ENCODE assay signal across 1 fruit fly cellular context in genomic region chr3R:12439401-12440143, dm6.
A peak's percentile ranks its signal among the peaks of the same experiment; 100 is the strongest.
TF ChIP-seq lines count a peak whose summit lies in the region.

Gene Desat1, plus strand, starts transcription at chr3R:12439600.

TF ChIP-seq in whole organism, embryonic, 481 proteins besides CTCF, POLR2A, EP300 and RAD21 (continued from another document and continues in another):
- TF ChIP-seq gcm (GFP tag; optimal IDR thresholded peaks at IDR 0.05; lab: Kevin White, UChicago) (peak; percentile 27), Hr78 (GFP tag; optimal IDR thresholded peaks at IDR 0.05; lab: Kevin White, UChicago) (peak in 1 of 2 experiments; percentile 41), inv (GFP tag; IDR thresholded peaks at IDR 0.05; lab: Robert Waterston, UW; ENCODE audit: partially characterized antibody) (peak; percentile 82), CG14965 (GFP tag; optimal IDR thresholded peaks at IDR 0.05; lab: Kevin White, UChicago; ENCODE audit: borderline replicate concordance) (no peak), nerfin-1 (tag; optimal IDR thresholded peaks at IDR 0.05; lab: Kevin White, UChicago) (peak; percentile 19), CG34224 (GFP tag; IDR thresholded peaks at IDR 0.05; lab: Robert Waterston, UW; ENCODE audit: partially characterized antibody) (peak; percentile 94), row (GFP tag; IDR thresholded peaks at IDR 0.05; lab: Robert Waterston, UW) (peak; percentile 60), Lpt (GFP tag; optimal IDR thresholded peaks at IDR 0.05; lab: Kevin White, UChicago) (no peak), bbx (GFP tag; IDR thresholded peaks at IDR 0.05; lab: Robert Waterston, UW; ENCODE audit: partially characterized antibody) (peak; percentile 96), CG14710 (tag; optimal IDR thresholded peaks at IDR 0.05; lab: Kevin White, UChicago) (peak; percentile 59), CG17186 (GFP tag; optimal IDR thresholded peaks at IDR 0.05; lab: Kevin White, UChicago) (peak; percentile 12), Jarid2 (GFP tag; optimal IDR thresholded peaks at IDR 0.05; lab: Kevin White, UChicago) (no peak), Ssrp (tag; optimal IDR thresholded peaks at IDR 0.05; lab: Kevin White, UChicago) (no peak), corto (GFP tag; optimal IDR thresholded peaks at IDR 0.05; lab: Kevin White, UChicago) (no peak), h (optimal IDR thresholded peaks at IDR 0.05; lab: Kevin White, UChicago) (no peak), tin (GFP tag; optimal IDR thresholded peaks at IDR 0.05; lab: Kevin White, UChicago) (no peak), Adf1 (GFP tag; IDR thresholded peaks at IDR 0.05; lab: Robert Waterston, UW) (no peak), hbn (GFP tag; IDR thresholded peaks at IDR 0.05; lab: Robert Waterston, UW; ENCODE audit: partially characterized antibody) (peak; percentile 89), Stat92E (GFP tag; optimal IDR thresholded peaks at IDR 0.05; lab: Kevin White, UChicago) (peak in 1 of 3 experiments; percentile 41), tll (GFP tag; optimal IDR thresholded peaks at IDR 0.05; lab: Kevin White, UChicago) (no peak), CG15514 (GFP tag; optimal IDR thresholded peaks at IDR 0.05; lab: Kevin White, UChicago) (peak; percentile 41), zf30C (GFP tag; optimal IDR thresholded peaks at IDR 0.05; lab: Kevin White, UChicago) (no peak), tna (GFP tag; IDR thresholded peaks at IDR 0.05; lab: Robert Waterston, UW; ENCODE audit: partially characterized antibody) (peak; percentile 81), CG10543 (GFP tag; optimal IDR thresholded peaks at IDR 0.05; lab: Kevin White, UChicago) (peak; percentile 31), fd96Cb (tag; optimal IDR thresholded peaks at IDR 0.05; lab: Kevin White, UChicago) (no peak), CG9817 (tag; optimal IDR thresholded peaks at IDR 0.05; lab: Kevin White, UChicago) (no peak), Rfx (GFP tag; IDR thresholded peaks at IDR 0.05; lab: Robert Waterston, UW) (no peak), CG4617 (GFP tag; optimal IDR thresholded peaks at IDR 0.05; lab: Kevin White, UChicago; ENCODE audit: borderline replicate concordance) (peak; percentile 49), Sry-δ (GFP tag; optimal IDR thresholded peaks at IDR 0.05; lab: Kevin White, UChicago) (peak; percentile 93), CG2129 (GFP tag; IDR thresholded peaks at IDR 0.05; lab: Robert Waterston, UW; ENCODE audit: partially characterized antibody) (peak; percentile 72), CG30403 (GFP tag; optimal IDR thresholded peaks at IDR 0.05; lab: Kevin White, UChicago) (peak; percentile 8), Sry-β (GFP tag; optimal IDR thresholded peaks at IDR 0.05; lab: Kevin White, UChicago) (peak; percentile 55), CG12391 (tag; optimal IDR thresholded peaks at IDR 0.05; lab: Kevin White, UChicago) (peak; percentile 20), Dp (GFP tag; optimal IDR thresholded peaks at IDR 0.05; lab: Kevin White, UChicago) (peak; percentile 58), grau (tag; optimal IDR thresholded peaks at IDR 0.05; lab: Kevin White, UChicago) (peak; percentile 16), Abd-B (GFP tag; optimal IDR thresholded peaks at IDR 0.05; lab: Kevin White, UChicago) (peak; percentile 41), Myb (GFP tag; optimal IDR thresholded peaks at IDR 0.05; lab: Kevin White, UChicago) (peak; percentile 85), Opbp (GFP tag; IDR thresholded peaks at IDR 0.05; lab: Robert Waterston, UW; ENCODE audit: partially characterized antibody) (peak; percentile 93), CG11695 (GFP tag; IDR thresholded peaks at IDR 0.05; lab: Robert Waterston, UW) (no peak), esg (GFP tag; conservative IDR thresholded peaks at IDR 0.05; lab: Robert Waterston, UW) (no peak), CG1603 (tag; optimal IDR thresholded peaks at IDR 0.05; lab: Kevin White, UChicago) (peak; percentile 27), MBD-R2 (GFP tag; IDR thresholded peaks at IDR 0.05; lab: Robert Waterston, UW) (peak; percentile 54), CG10462 (GFP tag; optimal IDR thresholded peaks at IDR 0.05; lab: Kevin White, UChicago) (no peak), Taf1 (GFP tag; IDR thresholded peaks at IDR 0.05; lab: Robert Waterston, UW) (no peak), so (GFP tag; IDR thresholded peaks at IDR 0.05; lab: Robert Waterston, UW) (no peak), salm (tag; optimal IDR thresholded peaks at IDR 0.05; lab: Kevin White, UChicago) (no peak), CG42726 (GFP tag; IDR thresholded peaks at IDR 0.05; lab: Robert Waterston, UW; ENCODE audit: partially characterized antibody) (peak; percentile 58; the same call in 1 of the 2 replicates), E2f2 (GFP tag; IDR thresholded peaks at IDR 0.05; lab: Robert Waterston, UW) (peak; percentile 49; the same call in 1 of the 2 replicates), CG11398 (GFP tag; optimal IDR thresholded peaks at IDR 0.05; lab: Kevin White, UChicago) (no peak), bowl (GFP tag; IDR thresholded peaks at IDR 0.05; lab: Robert Waterston, UW) (no peak), HLH54F (GFP tag; optimal IDR thresholded peaks at IDR 0.05; lab: Kevin White, UChicago) (no peak), Hmx (GFP tag; optimal IDR thresholded peaks at IDR 0.05; lab: Kevin White, UChicago) (no peak), stwl (tag; optimal IDR thresholded peaks at IDR 0.05; lab: Kevin White, UChicago) (peak; percentile 86), en (GFP tag; optimal IDR thresholded peaks at IDR 0.05; lab: Kevin White, UChicago) (no peak), vnd (GFP tag; IDR thresholded peaks at IDR 0.05; lab: Robert Waterston, UW; ENCODE audit: partially characterized antibody) (peak; percentile 90), Poxn (GFP tag; IDR thresholded peaks at IDR 0.05; lab: Robert Waterston, UW) (no peak), YL-1 (GFP tag; optimal IDR thresholded peaks at IDR 0.05; lab: Kevin White, UChicago) (peak; percentile 55), phol (tag; optimal IDR thresholded peaks at IDR 0.05; lab: Kevin White, UChicago) (peak; percentile 9), Doc3 (GFP tag; IDR thresholded peaks at IDR 0.05; lab: Robert Waterston, UW; ENCODE audit: partially characterized antibody) (peak; percentile 90), Dref (GFP tag; IDR thresholded peaks at IDR 0.05; lab: Robert Waterston, UW) (peak; percentile 84), Fer2 (tag; optimal IDR thresholded peaks at IDR 0.05; lab: Kevin White, UChicago) (no peak), CG18764 (GFP tag; optimal IDR thresholded peaks at IDR 0.05; lab: Kevin White, UChicago) (no peak), chinmo (GFP tag; IDR thresholded peaks at IDR 0.05; lab: Robert Waterston, UW; ENCODE audit: partially characterized antibody) (peak; percentile 89; the same call in 3 of the 4 replicates), sens (GFP tag; lab: Kevin White, UChicago) (peak; percentile 69), her (GFP tag; optimal IDR thresholded peaks at IDR 0.05; lab: Kevin White, UChicago) (no peak), CG12236 (GFP tag; optimal IDR thresholded peaks at IDR 0.05; lab: Kevin White, UChicago) (no peak), pzg (GFP tag; optimal IDR thresholded peaks at IDR 0.05; lab: Kevin White, UChicago) (peak; percentile 63), ase (GFP tag; IDR thresholded peaks at IDR 0.05; lab: Robert Waterston, UW) (no peak), CG10366 (GFP tag; IDR thresholded peaks at IDR 0.05; lab: Robert Waterston, UW) (no peak), pan (optimal IDR thresholded peaks at IDR 0.05; lab: Kevin White, UChicago) (no peak), pan (GFP tag; optimal IDR thresholded peaks at IDR 0.05 in 1 of 2, IDR thresholded peaks at IDR 0.05 in 1 of 2) (no peak), CG34422 (GFP tag; IDR thresholded peaks at IDR 0.05; lab: Robert Waterston, UW) (no peak), cwo (GFP tag; optimal IDR thresholded peaks at IDR 0.05; lab: Kevin White, UChicago) (peak; percentile 80), Oli (tag; optimal IDR thresholded peaks at IDR 0.05; lab: Kevin White, UChicago) (no peak), CG7963 (GFP tag; IDR thresholded peaks at IDR 0.05; lab: Robert Waterston, UW; ENCODE audit: partially characterized antibody) (peak; percentile 88), jing (GFP tag; optimal IDR thresholded peaks at IDR 0.05; lab: Kevin White, UChicago) (no peak), Elba2 (GFP tag; optimal IDR thresholded peaks at IDR 0.05; lab: Kevin White, UChicago) (no peak), CG33557 (GFP tag; optimal IDR thresholded peaks at IDR 0.05; lab: Kevin White, UChicago) (peak; percentile 23), trem (tag; optimal IDR thresholded peaks at IDR 0.05; lab: Kevin White, UChicago) (peak; percentile 79), CG1647 (GFP tag; optimal IDR thresholded peaks at IDR 0.05; lab: Kevin White, UChicago) (no peak), HmgZ (tag; optimal IDR thresholded peaks at IDR 0.05; lab: Kevin White, UChicago) (peak; percentile 36), CG6765 (GFP tag; optimal IDR thresholded peaks at IDR 0.05; lab: Kevin White, UChicago) (peak; percentile 14), NC2β (GFP tag; optimal IDR thresholded peaks at IDR 0.05; lab: Kevin White, UChicago) (peak; percentile 4), nau (GFP tag; optimal IDR thresholded peaks at IDR 0.05; lab: Kevin White, UChicago) (no peak), Hey (tag; optimal IDR thresholded peaks at IDR 0.05; lab: Kevin White, UChicago) (no peak), gem (tag; optimal IDR thresholded peaks at IDR 0.05; lab: Kevin White, UChicago) (peak; percentile 11), CG3407 (GFP tag; optimal IDR thresholded peaks at IDR 0.05; lab: Kevin White, UChicago) (no peak), CG12659 (GFP tag; optimal IDR thresholded peaks at IDR 0.05; lab: Kevin White, UChicago) (peak; percentile 23), CG16813 (GFP tag; IDR thresholded peaks at IDR 0.05; lab: Robert Waterston, UW; ENCODE audit: partially characterized antibody) (peak; percentile 90), CG31224 (GFP tag; IDR thresholded peaks at IDR 0.05; lab: Robert Waterston, UW) (no peak), CG15696 (tag; optimal IDR thresholded peaks at IDR 0.05; lab: Kevin White, UChicago) (no peak), chm (GFP tag; IDR thresholded peaks at IDR 0.05; lab: Robert Waterston, UW) (no peak), D19A (tag; optimal IDR thresholded peaks at IDR 0.05; lab: Kevin White, UChicago) (peak; percentile 55), CG3838 (GFP tag; optimal IDR thresholded peaks at IDR 0.05; lab: Kevin White, UChicago) (no peak), Ets97D (GFP tag; optimal IDR thresholded peaks at IDR 0.05; lab: Kevin White, UChicago) (peak; percentile 51), zen2 (GFP tag; IDR thresholded peaks at IDR 0.05; lab: Robert Waterston, UW; ENCODE audit: partially characterized antibody) (peak; percentile 88), CG6791 (GFP tag; IDR thresholded peaks at IDR 0.05; lab: Robert Waterston, UW; ENCODE audit: partially characterized antibody) (peak; percentile 95), CG5245 (GFP tag; optimal IDR thresholded peaks at IDR 0.05; lab: Kevin White, UChicago) (no peak), slbo (GFP tag; IDR thresholded peaks at IDR 0.05; lab: Robert Waterston, UW) (no peak), mld (GFP tag; IDR thresholded peaks at IDR 0.05; lab: Robert Waterston, UW; ENCODE audit: partially characterized antibody) (peak; percentile 72), z (GFP tag; IDR thresholded peaks at IDR 0.05; lab: Robert Waterston, UW) (no peak), CG8290 (GFP tag; optimal IDR thresholded peaks at IDR 0.05; lab: Kevin White, UChicago) (peak; percentile 26), CG8290 (tag; optimal IDR thresholded peaks at IDR 0.05; lab: Kevin White, UChicago) (peak in 1 of 2 experiments; percentile 18), lbe (GFP tag; optimal IDR thresholded peaks at IDR 0.05; lab: Kevin White, UChicago) (peak; percentile 50), oc (tag; optimal IDR thresholded peaks at IDR 0.05; lab: Kevin White, UChicago) (no peak), unc-4 (GFP tag; IDR thresholded peaks at IDR 0.05; lab: Robert Waterston, UW; ENCODE audit: partially characterized antibody) (peak; percentile 93), CG17912 (GFP tag; optimal IDR thresholded peaks at IDR 0.05; lab: Kevin White, UChicago) (no peak), sna (GFP tag; IDR thresholded peaks at IDR 0.05; lab: Robert Waterston, UW; ENCODE audit: partially characterized antibody) (peak; percentile 93), hth (optimal IDR thresholded peaks at IDR 0.05; lab: Kevin White, UChicago) (no peak), CG13624 (GFP tag; optimal IDR thresholded peaks at IDR 0.05; lab: Kevin White, UChicago) (peak; percentile 29), CG15269 (tag; optimal IDR thresholded peaks at IDR 0.05; lab: Kevin White, UChicago) (no peak), CG14860 (GFP tag; IDR thresholded peaks at IDR 0.05; lab: Robert Waterston, UW; ENCODE audit: partially characterized antibody) (peak; percentile 81), Dip2 (GFP tag; IDR thresholded peaks at IDR 0.05; lab: Robert Waterston, UW) (no peak), crol (GFP tag; IDR thresholded peaks at IDR 0.05; lab: Robert Waterston, UW) (no peak), ATbp (GFP tag; optimal IDR thresholded peaks at IDR 0.05; lab: Kevin White, UChicago) (no peak), toy (GFP tag; IDR thresholded peaks at IDR 0.05; lab: Robert Waterston, UW) (no peak), zen (tag; optimal IDR thresholded peaks at IDR 0.05; lab: Kevin White, UChicago) (peak; percentile 79), CG9932 (GFP tag; IDR thresholded peaks at IDR 0.05; lab: Robert Waterston, UW) (peak; percentile 20; the same call in 1 of the 2 replicates), Mes4 (GFP tag; optimal IDR thresholded peaks at IDR 0.05; lab: Kevin White, UChicago) (no peak), gro (GFP tag; optimal IDR thresholded peaks at IDR 0.05; lab: Kevin White, UChicago) (peak; percentile 6), Vsx1 (GFP tag; optimal IDR thresholded peaks at IDR 0.05; lab: Kevin White, UChicago) (no peak), br (optimal IDR thresholded peaks at IDR 0.05; lab: Kevin White, UChicago) (no peak), CG17361 (GFP tag; IDR thresholded peaks at IDR 0.05; lab: Robert Waterston, UW) (peak; percentile 26; the same call in 1 of the 3 replicates), Bgb (GFP tag; IDR thresholded peaks at IDR 0.05; lab: Robert Waterston, UW; ENCODE audit: partially characterized antibody) (peak; percentile 90), Pdp1 (GFP tag; optimal IDR thresholded peaks at IDR 0.05; lab: Kevin White, UChicago) (peak in 1 of 2 experiments; percentile 60), CG11560 (tag; IDR thresholded peaks at IDR 0.05; lab: Robert Waterston, UW) (no peak), insv (GFP tag; optimal IDR thresholded peaks at IDR 0.05; lab: Kevin White, UChicago) (peak; percentile 86 to 97), CHES-1-like (GFP tag; optimal IDR thresholded peaks at IDR 0.05; lab: Kevin White, UChicago) (peak; percentile 5), HmgD (GFP tag; optimal IDR thresholded peaks at IDR 0.05; lab: Kevin White, UChicago) (no peak), al (GFP tag; IDR thresholded peaks at IDR 0.05; lab: Robert Waterston, UW) (no peak), ranshi (GFP tag; IDR thresholded peaks at IDR 0.05; lab: Robert Waterston, UW) (no peak)
